Worm (Caenorhabditis elegans): ENCODE results near the gene sdz-23.

Gene sdz-23

DNA sequence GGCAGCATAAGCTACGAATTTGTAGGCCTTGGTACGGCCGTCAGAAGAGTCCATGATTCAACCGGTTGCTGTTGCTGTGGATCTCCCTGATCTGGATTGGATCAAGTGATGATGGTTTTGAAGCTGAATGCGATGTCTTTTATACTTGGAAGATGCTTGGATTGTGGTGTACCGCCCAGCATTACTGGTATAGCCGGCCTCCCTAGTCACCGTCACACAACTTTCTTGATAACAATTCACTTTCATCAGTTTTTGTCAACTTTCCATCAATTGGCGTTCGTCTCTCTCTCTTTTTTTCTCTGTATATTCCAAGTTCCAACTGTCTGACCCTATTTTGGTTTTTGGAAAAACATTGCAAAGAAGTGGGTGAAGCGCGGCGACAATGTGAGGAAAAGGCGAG lies 48.6 kb upstream of the sdz-23 start, which contains the start of gene col-43:
TSS of gene col-43 (minus strand) at position 101 of the 400 bp plus-strand sequence.
- no peak for TF ChIP-seq bed-1 (GFP tag; IDR thresholded peaks at IDR 0.05)
- no peak for TF ChIP-seq ceh-91 (GFP tag; IDR thresholded peaks at IDR 0.05)
- TF ChIP-seq D2030.7 (GFP tag; IDR thresholded peaks at IDR 0.05): no peak
- no peak for TF ChIP-seq snpc-3.4 (tag; optimal IDR thresholded peaks at IDR 0.05)
- no peak for TF ChIP-seq pha-4 (tag; optimal IDR thresholded peaks at IDR 0.05)
- TF ChIP-seq lin-35 (GFP tag; optimal IDR thresholded peaks at IDR 0.05): no peak
- TF ChIP-seq lsy-27 (tag; optimal IDR thresholded peaks at IDR 0.05; ENCODE audit: borderline replicate concordance, insufficient read depth): no peak
- TF ChIP-seq pbrm-1 (GFP tag; IDR thresholded peaks at IDR 0.05): no peak
- no peak for TF ChIP-seq attf-3 (GFP tag; conservative IDR thresholded peaks at IDR 0.05)
- TF ChIP-seq hmg-20 (GFP tag; IDR thresholded peaks at IDR 0.05): no peak
- TF ChIP-seq ztf-3 (GFP tag; optimal IDR thresholded peaks at IDR 0.05): no peak

DNA sequence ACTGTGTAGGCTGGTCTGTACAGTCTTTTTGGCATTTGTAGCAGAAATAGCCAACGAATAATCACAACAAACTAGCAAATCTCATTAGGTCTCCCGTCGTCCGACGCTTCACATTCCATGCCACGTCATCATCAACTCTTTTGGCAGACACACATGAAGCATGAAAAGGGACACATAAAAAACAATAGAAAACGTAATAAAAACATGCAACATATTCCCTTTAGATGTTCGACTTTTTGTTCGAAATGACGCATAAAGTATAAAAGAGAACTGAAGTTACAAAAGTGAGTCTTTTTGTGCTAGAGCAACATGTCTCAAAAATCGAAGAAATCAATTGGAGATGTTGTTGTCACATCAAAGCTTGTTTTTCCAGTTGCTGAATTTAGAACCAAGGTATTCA lies 47.6 kb upstream of the sdz-23 start, which contains the start of gene sth-1:
TSS of gene sth-1 (plus strand) at position 301 of the 400 bp plus-strand sequence.
- no peak for TF ChIP-seq hlh-12 (tag; optimal IDR thresholded peaks at IDR 0.05)
- TF ChIP-seq ztf-25 (GFP tag; IDR thresholded peaks at IDR 0.05): no peak
- TF ChIP-seq hmg-1.2 (GFP tag; IDR thresholded peaks at IDR 0.05): no peak
- no peak for TF ChIP-seq nhr-27 (tag; optimal IDR thresholded peaks at IDR 0.05)
- TF ChIP-seq hmg-20 (GFP tag; IDR thresholded peaks at IDR 0.05): no peak
- TF ChIP-seq egl-44 (GFP tag; IDR thresholded peaks at IDR 0.05): no peak
- no peak for TF ChIP-seq dpff-1 (tag; optimal IDR thresholded peaks at IDR 0.05)
- no peak for TF ChIP-seq somi-1 (GFP tag; optimal IDR thresholded peaks at IDR 0.05)
- TF ChIP-seq unc-130 (GFP tag; optimal IDR thresholded peaks at IDR 0.05): no peak
- no peak for TF ChIP-seq F57A8.1 (GFP tag; optimal IDR thresholded peaks at IDR 0.05)
- no peak for TF ChIP-seq rcor-1 (GFP tag; IDR thresholded peaks at IDR 0.05)
- no peak for TF ChIP-seq Y95B8A.8 (GFP tag; IDR thresholded peaks at IDR 0.05)
- no peak for TF ChIP-seq ekl-4 (GFP tag; IDR thresholded peaks at IDR 0.05)
- no peak for TF ChIP-seq B0261.1 (tag; optimal IDR thresholded peaks at IDR 0.05)
- TF ChIP-seq snpc-4 (GFP tag; optimal IDR thresholded peaks at IDR 0.05): no peak
- no peak for TF ChIP-seq snpc-4 (tag; optimal IDR thresholded peaks at IDR 0.05)
- TF ChIP-seq cebp-1 (GFP tag; IDR thresholded peaks at IDR 0.05): no peak
- no peak for TF ChIP-seq cebp-1 (tag; optimal IDR thresholded peaks at IDR 0.05)
- no peak for TF ChIP-seq C17E4.6 (GFP tag; IDR thresholded peaks at IDR 0.05)
- no peak for TF ChIP-seq sea-2 (GFP tag; IDR thresholded peaks at IDR 0.05)
- TF ChIP-seq snpc-1.1 (tag; optimal IDR thresholded peaks at IDR 0.05; ENCODE audit: insufficient read depth): no peak

- TF ChIP-seq K11D2.4 (GFP tag; IDR thresholded peaks at IDR 0.05): no peak
- TF ChIP-seq nhr-120 (GFP tag; IDR thresholded peaks at IDR 0.05): no peak
- no peak for TF ChIP-seq F33H1.4 (GFP tag; IDR thresholded peaks at IDR 0.05)
Observed at ce11 chrV:8054130-8054529, 45.3 kb upstream of the sdz-23 start, which contains the start of gene ZC513.2. TSS of gene ZC513.2 (plus strand) at chrV:8054430.

- TF ChIP-seq T07F8.4 (tag; optimal IDR thresholded peaks at IDR 0.05): no peak
- TF ChIP-seq ztf-6 (GFP tag; IDR thresholded peaks at IDR 0.05): no peak
Observed at ce11 chrV:8055170-8055569, 44.2 kb upstream of the sdz-23 start.
